Fruit fly (Drosophila melanogaster): ENCODE results near the gene atms.

atms gene

DNA sequence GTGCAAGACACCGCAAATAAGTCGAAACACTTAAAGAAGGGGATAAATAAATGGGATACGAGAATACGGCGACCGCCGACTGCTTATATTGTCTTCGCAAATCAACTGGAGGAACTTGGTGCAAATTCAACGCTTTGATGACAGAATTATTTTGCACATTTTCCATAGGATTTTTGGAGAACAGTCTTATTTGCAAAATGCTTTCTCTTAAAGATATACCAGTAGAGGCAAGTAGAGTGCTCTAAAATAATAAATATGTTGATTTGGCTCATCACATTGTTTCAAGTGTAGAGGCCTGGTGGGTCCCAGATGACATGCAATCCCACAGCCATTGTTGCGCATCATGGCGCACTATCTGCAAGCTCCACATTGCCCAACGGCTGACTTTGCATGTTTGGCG, 2.5 kb upstream of the atms start:
- TF ChIP-seq Hr83 (GFP tag; optimal IDR thresholded peaks at IDR 0.05; ENCODE audit: poor library complexity, severe bottlenecking): no peak

DNA sequence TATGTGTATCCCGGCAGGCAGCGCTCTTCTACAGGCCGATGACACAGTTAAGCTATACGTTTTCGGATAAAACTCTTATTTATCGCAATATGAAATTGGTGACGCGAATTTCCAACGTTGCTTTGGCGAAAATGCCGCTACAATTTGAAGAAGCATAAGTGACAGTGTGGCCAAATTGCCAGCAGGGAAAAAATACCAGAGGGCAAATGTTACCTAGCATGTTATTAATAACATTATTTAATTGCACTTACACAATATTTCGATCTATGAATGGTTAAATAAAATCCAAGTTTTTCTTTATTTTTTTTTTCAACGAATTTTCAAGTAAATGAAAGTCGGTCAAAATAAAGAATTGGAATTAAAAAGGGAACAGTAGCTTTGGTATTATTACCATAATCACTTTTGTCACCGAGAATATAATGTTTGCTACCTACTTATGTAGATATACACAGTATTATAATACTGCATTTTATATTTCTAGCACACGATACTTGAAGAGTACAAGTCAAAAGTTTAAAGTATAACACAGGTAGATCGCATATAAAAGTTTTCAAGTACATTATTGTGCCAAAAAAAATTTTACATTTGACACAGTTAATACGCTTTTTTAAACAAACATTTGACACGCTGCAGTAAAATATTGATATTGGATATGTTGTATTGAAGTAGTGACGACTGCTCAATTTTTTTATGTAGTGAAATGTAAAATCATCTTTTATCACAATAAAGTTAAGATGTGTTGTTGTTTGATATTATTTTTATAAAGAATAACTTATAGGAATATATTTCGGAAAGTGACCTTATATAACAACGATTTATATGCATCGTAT, 732 bp upstream of the atms start, which contains the start of gene tacc:
tacc (minus strand) TSS at position 169 of the 830 bp plus-strand sequence.
- TF ChIP-seq tai (GFP tag; optimal IDR thresholded peaks at IDR 0.05): no peak
- TF ChIP-seq sage (GFP tag; optimal IDR thresholded peaks at IDR 0.05): no peak
- no peak for TF ChIP-seq dmrt93B (GFP tag; optimal IDR thresholded peaks at IDR 0.05)
- TF ChIP-seq Mio (GFP tag; optimal IDR thresholded peaks at IDR 0.05): no peak
- no peak for TF ChIP-seq br (GFP tag; optimal IDR thresholded peaks at IDR 0.05)
- TF ChIP-seq CG9705 (GFP tag; optimal IDR thresholded peaks at IDR 0.05): no peak
- TF ChIP-seq OdsH (GFP tag; optimal IDR thresholded peaks at IDR 0.05): no peak
- no peak for TF ChIP-seq Vsx2 (GFP tag; optimal IDR thresholded peaks at IDR 0.05; ENCODE audit: partially characterized antibody)
- no peak for TF ChIP-seq usp (GFP tag; optimal IDR thresholded peaks at IDR 0.05)
- TF ChIP-seq lola (GFP tag; optimal IDR thresholded peaks at IDR 0.05): no peak
- no peak for TF ChIP-seq GATAd (GFP tag; optimal IDR thresholded peaks at IDR 0.05)
- TF ChIP-seq Hr78 (GFP tag; optimal IDR thresholded peaks at IDR 0.05): no peak

DNA sequence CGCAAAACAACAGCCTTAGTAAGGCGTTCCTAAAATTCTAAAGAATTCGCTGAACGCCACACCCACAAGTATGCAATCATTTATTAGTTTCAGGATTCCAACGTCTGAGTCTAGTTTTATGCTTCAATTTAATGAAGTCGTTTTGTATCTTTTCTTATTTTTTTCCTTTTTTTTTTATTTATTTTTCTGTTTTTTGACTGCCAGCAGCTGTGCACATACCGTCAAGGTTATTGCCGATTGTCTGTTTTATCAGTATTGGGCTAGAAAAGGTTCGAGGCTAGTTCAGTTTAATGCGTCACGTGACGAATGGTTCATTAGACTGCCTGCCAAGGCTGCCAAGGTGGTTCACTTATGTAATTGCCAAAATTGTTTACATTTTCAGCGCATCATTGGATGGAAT, 11.5 kb downstream of the atms start:
- TF ChIP-seq jim (GFP tag; optimal IDR thresholded peaks at IDR 0.05) (no peak), Myc (optimal IDR thresholded peaks at IDR 0.05) (no peak), fru (GFP tag; optimal IDR thresholded peaks at IDR 0.05) (no peak), Mio (GFP tag; optimal IDR thresholded peaks at IDR 0.05) (no peak), ey (GFP tag; optimal IDR thresholded peaks at IDR 0.05) (no peak), sv (GFP tag; optimal IDR thresholded peaks at IDR 0.05) (no peak), Vsx2 (GFP tag; optimal IDR thresholded peaks at IDR 0.05; ENCODE audit: partially characterized antibody) (no peak), brk (GFP tag; optimal IDR thresholded peaks at IDR 0.05) (no peak), dmrt93B (GFP tag; optimal IDR thresholded peaks at IDR 0.05) (no peak), Jra (GFP tag; optimal IDR thresholded peaks at IDR 0.05) (no peak), sage (GFP tag; optimal IDR thresholded peaks at IDR 0.05) (peak; percentile 12), h (GFP tag; optimal IDR thresholded peaks at IDR 0.05) (peak; percentile 25), br (GFP tag; optimal IDR thresholded peaks at IDR 0.05) (peak; percentile 38), pan (optimal IDR thresholded peaks at IDR 0.05) (no peak), foxo (GFP tag; optimal IDR thresholded peaks at IDR 0.05) (no peak), HLH106 (tag; optimal IDR thresholded peaks at IDR 0.05) (no peak), dl (GFP tag; optimal IDR thresholded peaks at IDR 0.05; ENCODE audit: insufficient read depth in 1 of 2, partially characterized antibody in 2 of 2) (no peak), Rel (GFP tag; optimal IDR thresholded peaks at IDR 0.05) (no peak), Rel (tag; optimal IDR thresholded peaks at IDR 0.05) (no peak), Dfd (GFP tag; optimal IDR thresholded peaks at IDR 0.05) (no peak), rgr (GFP tag; optimal IDR thresholded peaks at IDR 0.05) (peak; percentile 4), woc (GFP tag; optimal IDR thresholded peaks at IDR 0.05) (no peak), psq (GFP tag; optimal IDR thresholded peaks at IDR 0.05) (no peak), Hr78 (GFP tag; optimal IDR thresholded peaks at IDR 0.05) (no peak), N (GFP tag; optimal IDR thresholded peaks at IDR 0.05) (no peak), Abd-B (GFP tag; optimal IDR thresholded peaks at IDR 0.05) (no peak), lola (GFP tag; optimal IDR thresholded peaks at IDR 0.05) (no peak), dsf (GFP tag; optimal IDR thresholded peaks at IDR 0.05; ENCODE audit: borderline replicate concordance) (no peak), OdsH (GFP tag; optimal IDR thresholded peaks at IDR 0.05) (no peak), CrebA (GFP tag; optimal IDR thresholded peaks at IDR 0.05; ENCODE audit: borderline replicate concordance) (peak; percentile 52), Dif (GFP tag; optimal IDR thresholded peaks at IDR 0.05; ENCODE audit: partially characterized antibody) (no peak), Hr83 (GFP tag; optimal IDR thresholded peaks at IDR 0.05; ENCODE audit: poor library complexity, severe bottlenecking) (peak; percentile 37), GATAd (GFP tag; optimal IDR thresholded peaks at IDR 0.05) (no peak), tai (GFP tag; optimal IDR thresholded peaks at IDR 0.05) (no peak), Sp1 (GFP tag; optimal IDR thresholded peaks at IDR 0.05) (peak; percentile 77), usp (GFP tag; optimal IDR thresholded peaks at IDR 0.05) (no peak), CG32264 (GFP tag; optimal IDR thresholded peaks at IDR 0.05) (no peak), CG9705 (GFP tag; optimal IDR thresholded peaks at IDR 0.05) (no peak), Hnf4 (GFP tag; optimal IDR thresholded peaks at IDR 0.05) (peak; percentile 28)
